Fruit fly (Drosophila melanogaster): ENCODE data around the gene CG14671.

CG14671 gene

dm6 chr3R:5601044-5601523 lies 36.5 kb upstream of the CG14671 start, which contains the start of the genes kra and SecS (continued):
- TF ChIP-seq cwo (GFP tag; optimal IDR thresholded peaks at IDR 0.05) = no peak
- TF ChIP-seq CG15011 (GFP tag; optimal IDR thresholded peaks at IDR 0.05) = peak; percentile 37
- TF ChIP-seq CG5245 (GFP tag; optimal IDR thresholded peaks at IDR 0.05) = peak; percentile 49
- peak; percentile 9 for TF ChIP-seq mirr (GFP tag; optimal IDR thresholded peaks at IDR 0.05)
- no peak for TF ChIP-seq Hand (GFP tag; optimal IDR thresholded peaks at IDR 0.05)
- TF ChIP-seq gsb-n (tag; optimal IDR thresholded peaks at IDR 0.05) = no peak
- TF ChIP-seq CG1792 (GFP tag; optimal IDR thresholded peaks at IDR 0.05) = peak; percentile 38
- peak; percentile 45 for TF ChIP-seq ems (GFP tag; optimal IDR thresholded peaks at IDR 0.05)
- peak; percentile 27 for TF ChIP-seq CG18262 (tag; optimal IDR thresholded peaks at IDR 0.05)
- peak; percentile 37 for TF ChIP-seq sug (tag; optimal IDR thresholded peaks at IDR 0.05)
- TF ChIP-seq CG10267 (tag; optimal IDR thresholded peaks at IDR 0.05) = peak; percentile 66
- peak; percentile 86 for TF ChIP-seq CG14710 (tag; optimal IDR thresholded peaks at IDR 0.05)
- peak; percentile 13 to 51 for TF ChIP-seq Pdp1 (GFP tag; optimal IDR thresholded peaks at IDR 0.05)
- TF ChIP-seq CG13424 (tag; optimal IDR thresholded peaks at IDR 0.05) = peak; percentile 77
- no peak for TF ChIP-seq ato (GFP tag; IDR thresholded peaks at IDR 0.05; ENCODE audit: partially characterized antibody)
- peak; percentile 81 for TF ChIP-seq Elba2 (GFP tag; optimal IDR thresholded peaks at IDR 0.05)
- TF ChIP-seq chn (GFP tag; optimal IDR thresholded peaks at IDR 0.05) = peak; percentile 67
- peak; percentile 53 for TF ChIP-seq bigmax (GFP tag; optimal IDR thresholded peaks at IDR 0.05)
- TF ChIP-seq CG13624 (GFP tag; optimal IDR thresholded peaks at IDR 0.05) = peak; percentile 32
- TF ChIP-seq Meics (GFP tag; optimal IDR thresholded peaks at IDR 0.05) = peak; percentile 53
- TF ChIP-seq CG18764 (GFP tag; optimal IDR thresholded peaks at IDR 0.05) = peak; percentile 27
- no peak for TF ChIP-seq CG3163 (GFP tag; optimal IDR thresholded peaks at IDR 0.05)
- peak; percentile 42 for TF ChIP-seq CG33557 (GFP tag; optimal IDR thresholded peaks at IDR 0.05)
- TF ChIP-seq dan (GFP tag; IDR thresholded peaks at IDR 0.05) = no peak
- peak; percentile 57 for TF ChIP-seq Fer3 (tag; optimal IDR thresholded peaks at IDR 0.05)
- TF ChIP-seq hth (optimal IDR thresholded peaks at IDR 0.05) = no peak
- TF ChIP-seq Rfx (GFP tag; IDR thresholded peaks at IDR 0.05) = no peak
- peak; percentile 48 for TF ChIP-seq CG9727 (GFP tag; optimal IDR thresholded peaks at IDR 0.05)
- peak; percentile 25; the same call in 1 of the 4 replicates for TF ChIP-seq Gug (GFP tag; IDR thresholded peaks at IDR 0.05)
- TF ChIP-seq CG12744 (GFP tag; optimal IDR thresholded peaks at IDR 0.05) = peak; percentile 21
- peak; percentile 8 for TF ChIP-seq vfl (GFP tag; optimal IDR thresholded peaks at IDR 0.05)
- no peak for TF ChIP-seq disco-r (GFP tag; optimal IDR thresholded peaks at IDR 0.05)
- TF ChIP-seq ranshi (GFP tag; IDR thresholded peaks at IDR 0.05) = no peak
- TF ChIP-seq Side (GFP tag; optimal IDR thresholded peaks at IDR 0.05) = peak; percentile 47
- TF ChIP-seq Dref (GFP tag; IDR thresholded peaks at IDR 0.05) = no peak
- peak; percentile 19 for TF ChIP-seq ftz-f1 (GFP tag; optimal IDR thresholded peaks at IDR 0.05)
- peak; percentile 48 for TF ChIP-seq Dip3 (GFP tag; optimal IDR thresholded peaks at IDR 0.05)
- TF ChIP-seq CG7928 (GFP tag; optimal IDR thresholded peaks at IDR 0.05) = peak; percentile 35
- peak; percentile 47 for TF ChIP-seq pho (GFP tag; optimal IDR thresholded peaks at IDR 0.05)
- peak; percentile 5 for TF ChIP-seq Camta (GFP tag; optimal IDR thresholded peaks at IDR 0.05)
- TF ChIP-seq Bgb (GFP tag; IDR thresholded peaks at IDR 0.05; ENCODE audit: partially characterized antibody) = no peak
- peak; percentile 83 for TF ChIP-seq CG15514 (GFP tag; optimal IDR thresholded peaks at IDR 0.05)
- TF ChIP-seq CG10543 (GFP tag; optimal IDR thresholded peaks at IDR 0.05) = no peak
- peak; percentile 21 for TF ChIP-seq CG8388 (GFP tag; optimal IDR thresholded peaks at IDR 0.05)
- TF ChIP-seq exex (tag; optimal IDR thresholded peaks at IDR 0.05) = peak; percentile 6
- TF ChIP-seq CG4328 (GFP tag; optimal IDR thresholded peaks at IDR 0.05) = peak; percentile 63
- peak; percentile 65 for TF ChIP-seq slou (GFP tag; optimal IDR thresholded peaks at IDR 0.05)
- TF ChIP-seq tin (GFP tag; optimal IDR thresholded peaks at IDR 0.05) = peak; percentile 65
- no peak for TF ChIP-seq so (GFP tag; IDR thresholded peaks at IDR 0.05)
- TF ChIP-seq Fer1 (GFP tag; optimal IDR thresholded peaks at IDR 0.05) = peak; percentile 68
- TF ChIP-seq CG4820 (GFP tag; optimal IDR thresholded peaks at IDR 0.05) = peak; percentile 57
